Worm (Caenorhabditis elegans): ENCODE data around the gene his-6.

The his-6 gene

DNA sequence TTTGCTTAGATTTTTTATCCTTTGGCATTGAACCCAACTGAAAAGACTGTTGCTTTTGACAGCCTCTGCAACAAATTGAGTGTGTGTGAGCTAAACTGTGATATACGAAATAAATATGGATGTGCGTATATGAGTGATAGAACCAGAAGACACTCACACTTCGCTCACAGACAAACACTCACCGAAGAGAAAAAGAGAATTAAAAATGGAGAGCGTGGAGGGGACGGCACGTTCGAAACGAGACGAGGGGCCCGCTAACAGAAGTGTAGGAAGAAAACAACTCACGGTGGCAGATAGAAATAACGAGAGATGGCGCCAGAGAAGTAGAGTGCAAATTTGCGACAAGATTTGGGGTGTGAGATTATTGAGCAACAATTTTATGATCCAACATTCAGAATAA is 16.5 kb downstream of the his-6 start:
- no peak for TF ChIP-seq pha-4 (tag; optimal IDR thresholded peaks at IDR 0.05)
- no peak for TF ChIP-seq ceh-39 (tag; optimal IDR thresholded peaks at IDR 0.05)
- no peak for TF ChIP-seq mab-5 (tag; optimal IDR thresholded peaks at IDR 0.05)
- no peak for TF ChIP-seq nhr-76 (tag; optimal IDR thresholded peaks at IDR 0.05)
- TF ChIP-seq tbx-8 (GFP tag; optimal IDR thresholded peaks at IDR 0.05), result no peak
- no peak for TF ChIP-seq unc-39 (tag; optimal IDR thresholded peaks at IDR 0.05)
- TF ChIP-seq sptf-1 (tag; optimal IDR thresholded peaks at IDR 0.05), result no peak
- TF ChIP-seq nhr-12 (tag; optimal IDR thresholded peaks at IDR 0.05), result no peak
- no peak for TF ChIP-seq unc-62 (GFP tag; optimal IDR thresholded peaks at IDR 0.05)
- no peak for TF ChIP-seq hlh-1 (tag; optimal IDR thresholded peaks at IDR 0.05)
- TF ChIP-seq ceh-83 (GFP tag; optimal IDR thresholded peaks at IDR 0.05), result no peak
- TF ChIP-seq nhr-237 (tag; optimal IDR thresholded peaks at IDR 0.05), result no peak
- no peak for TF ChIP-seq flh-1 (GFP tag; optimal IDR thresholded peaks at IDR 0.05)

DNA sequence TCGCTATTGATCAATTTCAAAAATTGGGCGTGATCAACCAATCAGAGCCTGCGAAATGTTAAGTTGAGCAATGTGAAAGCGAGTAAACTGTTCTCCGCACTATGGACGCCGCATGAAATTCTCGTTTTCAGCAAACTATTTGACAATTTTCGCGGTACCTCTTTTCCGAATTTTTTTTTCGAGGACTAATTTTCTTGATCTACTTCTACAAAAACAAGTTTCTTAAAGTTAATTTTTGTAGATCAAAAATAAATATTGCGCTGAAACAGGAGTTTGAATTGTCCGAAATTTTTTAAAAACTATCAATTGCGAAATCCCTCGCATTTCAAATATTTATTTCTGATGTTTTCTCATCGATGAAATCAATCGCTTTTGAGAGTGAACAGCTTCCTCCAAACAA is 17.1 kb downstream of the his-6 start:
- TF ChIP-seq ceh-43 (GFP tag; optimal IDR thresholded peaks at IDR 0.05) (no peak), ham-2 (GFP tag; optimal IDR thresholded peaks at IDR 0.05) (no peak), bed-3 (GFP tag; optimal IDR thresholded peaks at IDR 0.05) (no peak), blmp-1 (tag; optimal IDR thresholded peaks at IDR 0.05) (no peak), lsy-2 (tag; optimal IDR thresholded peaks at IDR 0.05) (no peak), tbx-8 (GFP tag; optimal IDR thresholded peaks at IDR 0.05) (no peak), ceh-39 (tag; optimal IDR thresholded peaks at IDR 0.05) (no peak), flh-1 (GFP tag; optimal IDR thresholded peaks at IDR 0.05) (no peak), ceh-83 (GFP tag; optimal IDR thresholded peaks at IDR 0.05) (no peak), snpc-4 (tag; optimal IDR thresholded peaks at IDR 0.05) (no peak), M03D4.4 (tag; optimal IDR thresholded peaks at IDR 0.05) (no peak), zip-8 (tag; optimal IDR thresholded peaks at IDR 0.05) (no peak), sem-2 (GFP tag; optimal IDR thresholded peaks at IDR 0.05) (no peak), elt-1 (tag; optimal IDR thresholded peaks at IDR 0.05; ENCODE audit: borderline replicate concordance, insufficient read depth) (no peak), hlh-1 (tag; optimal IDR thresholded peaks at IDR 0.05) (no peak), nhr-237 (tag; optimal IDR thresholded peaks at IDR 0.05) (no peak), mab-5 (tag; optimal IDR thresholded peaks at IDR 0.05) (no peak)

- TF ChIP-seq lin-32 (GFP tag; optimal IDR thresholded peaks at IDR 0.05) (no peak), blmp-1 (tag; optimal IDR thresholded peaks at IDR 0.05) (no peak), cnd-1 (tag; optimal IDR thresholded peaks at IDR 0.05) (no peak), nhr-2 (tag; optimal IDR thresholded peaks at IDR 0.05) (no peak), ceh-39 (tag; optimal IDR thresholded peaks at IDR 0.05) (no peak), nhr-237 (tag; optimal IDR thresholded peaks at IDR 0.05) (no peak), nhr-28 (tag; optimal IDR thresholded peaks at IDR 0.05) (no peak), ceh-83 (GFP tag; optimal IDR thresholded peaks at IDR 0.05) (no peak)
These were observed 18.4 kb downstream of the his-6 start for ce11 chrV:8516426-8516825.

DNA sequence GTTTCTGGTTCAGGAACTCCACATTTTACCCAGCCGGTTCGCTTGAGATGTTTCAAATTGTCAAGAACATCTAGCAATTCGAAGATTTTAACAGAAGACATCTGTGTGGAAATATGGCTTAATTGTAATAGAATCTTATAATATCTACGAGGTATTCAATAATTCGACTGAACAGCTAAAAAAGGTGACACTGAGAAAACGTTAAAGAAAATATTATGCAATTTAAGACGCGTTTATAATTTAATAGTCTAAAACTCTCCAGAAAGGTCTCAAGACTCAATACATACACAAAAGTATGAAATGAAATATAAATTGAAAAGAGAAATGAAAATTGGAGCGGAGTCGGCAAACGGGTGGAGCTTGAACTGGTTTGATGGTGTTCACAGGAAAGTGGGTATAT is 21.4 kb downstream of the his-6 start, which contains the start of gene F45F2.9:
TSS of gene F45F2.9 (minus strand) at position 101 of the 400 bp plus-strand sequence.
- TF ChIP-seq tbx-8 (GFP tag; optimal IDR thresholded peaks at IDR 0.05), result no peak

- peak; percentile 37 for TF ChIP-seq ces-1 (GFP tag; optimal IDR thresholded peaks at IDR 0.05)
- no peak for TF ChIP-seq flh-1 (GFP tag; optimal IDR thresholded peaks at IDR 0.05)
These were observed 27.5 kb downstream of the his-6 start, which contains the start of gene ZK994.6 for ce11 chrV:8507324-8507723. ZK994.6 (minus strand) TSS chrV:8507424.

DNA sequence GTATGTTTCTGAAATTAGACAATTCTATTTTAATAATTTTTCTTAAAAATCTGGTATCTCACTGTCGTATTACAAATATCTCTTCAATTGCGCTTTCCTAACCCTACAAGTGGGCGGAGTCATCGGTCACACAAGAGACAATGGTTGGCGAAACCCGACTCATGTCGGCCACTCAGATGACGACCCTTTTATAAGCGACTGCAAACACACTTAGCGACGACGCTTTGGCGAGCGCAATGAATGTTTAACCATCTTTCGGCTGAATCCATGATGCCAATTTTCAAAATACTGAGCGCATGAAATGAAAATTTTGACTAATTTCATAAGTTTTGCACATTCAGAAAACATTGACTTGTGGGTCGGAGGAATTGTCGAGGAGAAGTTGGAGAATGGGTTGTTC is 34.4 kb downstream of the his-6 start:
- TF ChIP-seq ceh-39 (tag; optimal IDR thresholded peaks at IDR 0.05), result peak; percentile 71
- peak; percentile 95 for TF ChIP-seq nhr-28 (tag; optimal IDR thresholded peaks at IDR 0.05)
- TF ChIP-seq snpc-4 (tag; optimal IDR thresholded peaks at IDR 0.05), result no peak
- peak; percentile 88 for TF ChIP-seq mep-1 (tag; optimal IDR thresholded peaks at IDR 0.05)
- TF ChIP-seq tbx-8 (GFP tag; optimal IDR thresholded peaks at IDR 0.05), result peak; percentile 98
- TF ChIP-seq nhr-2 (tag; optimal IDR thresholded peaks at IDR 0.05), result no peak
- peak; percentile 97 for TF ChIP-seq bed-3 (GFP tag; optimal IDR thresholded peaks at IDR 0.05)
- TF ChIP-seq unc-39 (tag; optimal IDR thresholded peaks at IDR 0.05), result peak; percentile 98
- peak; percentile 99 for TF ChIP-seq ham-2 (GFP tag; optimal IDR thresholded peaks at IDR 0.05)
- peak; percentile 99 for TF ChIP-seq mls-2 (tag; optimal IDR thresholded peaks at IDR 0.05)
- no peak for TF ChIP-seq blmp-1 (tag; optimal IDR thresholded peaks at IDR 0.05)
- peak; percentile 99 for TF ChIP-seq sptf-1 (tag; optimal IDR thresholded peaks at IDR 0.05)
- peak; percentile 80 for TF ChIP-seq nhr-12 (tag; optimal IDR thresholded peaks at IDR 0.05)
- peak; percentile 88 for TF ChIP-seq nhr-237 (tag; optimal IDR thresholded peaks at IDR 0.05)
- peak; percentile 97 for TF ChIP-seq flh-1 (GFP tag; optimal IDR thresholded peaks at IDR 0.05)
- no peak for TF ChIP-seq elt-1 (tag; optimal IDR thresholded peaks at IDR 0.05; ENCODE audit: borderline replicate concordance, insufficient read depth)
- peak; percentile 92 for TF ChIP-seq lin-13 (tag; optimal IDR thresholded peaks at IDR 0.05)
- TF ChIP-seq sem-2 (GFP tag; optimal IDR thresholded peaks at IDR 0.05), result peak; percentile 96
- TF ChIP-seq cnd-1 (tag; optimal IDR thresholded peaks at IDR 0.05), result peak; percentile 99
- TF ChIP-seq nhr-76 (tag; optimal IDR thresholded peaks at IDR 0.05), result peak; percentile 88
- TF ChIP-seq unc-120 (tag; optimal IDR thresholded peaks at IDR 0.05; ENCODE audit: poor library complexity, severe bottlenecking), result peak; percentile 99
- TF ChIP-seq drap-1 (GFP tag; optimal IDR thresholded peaks at IDR 0.05), result peak; percentile 99
- peak; percentile 94 for TF ChIP-seq pha-4 (tag; optimal IDR thresholded peaks at IDR 0.05)
- TF ChIP-seq zip-8 (tag; optimal IDR thresholded peaks at IDR 0.05), result no peak
- TF ChIP-seq ces-1 (GFP tag; optimal IDR thresholded peaks at IDR 0.05), result peak; percentile 73
- peak; percentile 89 for TF ChIP-seq unc-62 (GFP tag; optimal IDR thresholded peaks at IDR 0.05)
- peak; percentile 99 for TF ChIP-seq lin-32 (GFP tag; optimal IDR thresholded peaks at IDR 0.05)
- peak; percentile 88 for TF ChIP-seq ztf-11 (tag; optimal IDR thresholded peaks at IDR 0.05)
- peak; percentile 99 for TF ChIP-seq ceh-83 (GFP tag; optimal IDR thresholded peaks at IDR 0.05)
- peak; percentile 62 for TF ChIP-seq mab-5 (tag; optimal IDR thresholded peaks at IDR 0.05)
- peak; percentile 98 for TF ChIP-seq M03D4.4 (tag; optimal IDR thresholded peaks at IDR 0.05)
- TF ChIP-seq lsy-2 (tag; optimal IDR thresholded peaks at IDR 0.05), result peak; percentile 38
- TF ChIP-seq hlh-1 (tag; optimal IDR thresholded peaks at IDR 0.05), result peak; percentile 86
- TF ChIP-seq elt-3 (tag; optimal IDR thresholded peaks at IDR 0.05), result peak; percentile 92

Measured in whole organism, mixed stage, embryonic.